Worm (Caenorhabditis elegans) whole organism, L4 larva: ENCODE results near the gene grl-2.

Source experiments
- D1046.2 ChIP-seq: fragments of 200-800 bp; sonication (Bioruptor generic); IDR thresholded peaks from 2 replicates; pipeline ENCODE4 v1.3.6; 2022; ENCODE audit warnings: missing genetic modification characterization, missing compliant biosample characterization
- F10B5.3 ChIP-seq: sonication (generic microtip); optimal IDR thresholded peaks from 2 replicates; lab custom pipeline; 2016; ENCODE audit warnings: mild to moderate bottlenecking, missing genetic modification characterization, missing compliant biosample characterization
- F26F4.8 ChIP-seq: fragments of 200-800 bp; sonication (Bioruptor generic); conservative IDR thresholded peaks from 2 replicates; pipeline ENCODE4 v1.3.6; 2022; ENCODE audit warnings: missing genetic modification characterization, missing compliant biosample characterization
- F37D6.2 ChIP-seq: sonication (generic microtip); optimal IDR thresholded peaks from 2 replicates; lab custom pipeline; 2016; ENCODE audit warnings: mild to moderate bottlenecking, missing genetic modification characterization, missing compliant biosample characterization
- ZK337.2 ChIP-seq: fragments of 200-800 bp; sonication (Bioruptor generic); IDR thresholded peaks from 2 replicates; pipeline ENCODE4 v1.3.6; 2022; ENCODE audit warnings: missing genetic modification reagents, missing genetic modification characterization, missing compliant biosample characterization
- ZK546.5 ChIP-seq, 2 experiments: sonication (generic microtip); optimal IDR thresholded peaks; 2 replicates each; lab custom pipeline; 2017; ENCODE audit warnings: missing biosample characterization in 2 of 2, missing genetic modification characterization in 2 of 2
- aly-2 ChIP-seq: sonication (generic microtip); optimal IDR thresholded peaks from 2 replicates; lab custom pipeline; 2018; ENCODE audit warnings: missing biosample characterization, missing genetic modification characterization
- ceh-44 ChIP-seq: fragments of 200-800 bp; sonication (Bioruptor generic); IDR thresholded peaks from 2 replicates; pipeline ENCODE4 v1.3.6; 2022; ENCODE audit warnings: missing genetic modification reagents, missing genetic modification characterization, missing compliant biosample characterization
- ceh-82 ChIP-seq: sonication (generic microtip); optimal IDR thresholded peaks from 2 replicates; lab custom pipeline; 2017; ENCODE audit warnings: missing biosample characterization, missing genetic modification characterization
- daf-16 ChIP-seq, 3 experiments: sonication (generic microtip); optimal IDR thresholded peaks; 2 replicates each; lab custom pipeline; 2016 to 2017; ENCODE audit warnings: missing genetic modification characterization in 3 of 3, missing genetic modification reagents in 3 of 3, mild to moderate bottlenecking in 2 of 3, missing compliant biosample characterization in 2 of 3, missing biosample characterization in 1 of 3, moderate library complexity in 1 of 3
- daf-8 ChIP-seq: fragments of 200-800 bp; sonication (Bioruptor generic); IDR thresholded peaks from 2 replicates; pipeline ENCODE4 v1.3.6; 2022; ENCODE audit warnings: missing genetic modification characterization, missing compliant biosample characterization
- dmd-6 ChIP-seq: fragments of 200-800 bp; sonication (Bioruptor generic); IDR thresholded peaks from 2 replicates; pipeline ENCODE4 v1.3.6; 2022; ENCODE audit warnings: missing genetic modification reagents, missing genetic modification characterization, missing compliant biosample characterization
- fkh-10 ChIP-seq: fragments of 150-350 bp; optimal IDR thresholded peaks from 2 replicates; lab custom pipeline; 2014; ENCODE audit warnings: missing biosample characterization, missing genetic modification reagents, missing genetic modification characterization
- hlh-30 ChIP-seq: sonication (generic microtip); optimal IDR thresholded peaks from 2 replicates; lab custom pipeline; 2017; ENCODE audit warnings: antibody characterized with exemption, mild to moderate bottlenecking, missing genetic modification characterization, missing compliant biosample characterization; ENCODE audit not compliant: insufficient read depth
- lin-1 ChIP-seq: fragments of 200-800 bp; sonication (Bioruptor generic); IDR thresholded peaks from 2 replicates; pipeline ENCODE4 v1.3.6; 2022; ENCODE audit warnings: missing genetic modification reagents, missing genetic modification characterization, missing compliant biosample characterization
- lin-29 ChIP-seq: fragments of 200-800 bp; sonication (Bioruptor generic); IDR thresholded peaks from 2 replicates; pipeline ENCODE4 v1.3.6; 2022; ENCODE audit warnings: missing genetic modification reagents, missing genetic modification characterization, missing compliant biosample characterization
- lsy-2 ChIP-seq, 2 experiments: fragments of 150-350 bp in 1 of 2; sonication (generic microtip) in 1 of 2; optimal IDR thresholded peaks; 2 replicates each; lab custom pipeline; 2014 to 2017; ENCODE audit warnings: missing biosample characterization in 2 of 2, missing genetic modification characterization in 2 of 2
- mes-2 ChIP-seq: sonication (generic microtip); optimal IDR thresholded peaks from 2 replicates; lab custom pipeline; 2016; ENCODE audit warnings: missing genotype, mild to moderate bottlenecking, missing genetic modification characterization, missing compliant biosample characterization; ENCODE audit not compliant: poor library complexity, severe bottlenecking
- mxl-2 ChIP-seq: fragments of 200-800 bp; sonication (Bioruptor generic); conservative IDR thresholded peaks from 2 replicates; pipeline ENCODE4 v1.3.6; 2022; ENCODE audit warnings: missing genetic modification reagents, missing genetic modification characterization, missing compliant biosample characterization
- mxl-3 ChIP-seq: fragments of 200-800 bp; sonication (Bioruptor generic); optimal IDR thresholded peaks from 2 replicates; lab custom pipeline; 2018; ENCODE audit warnings: mild to moderate bottlenecking, missing genetic modification characterization, missing compliant biosample characterization
- nhr-111 ChIP-seq: fragments of 200-800 bp; sonication (Bioruptor generic); optimal IDR thresholded peaks from 2 replicates; lab custom pipeline; 2018; ENCODE audit warnings: mild to moderate bottlenecking, missing genetic modification characterization, missing compliant biosample characterization
- nhr-237 ChIP-seq: sonication (generic microtip); optimal IDR thresholded peaks from 2 replicates; lab custom pipeline; 2017; ENCODE audit warnings: missing biosample characterization, missing genetic modification characterization
- nhr-28 ChIP-seq: fragments of 150-350 bp; optimal IDR thresholded peaks from 2 replicates; lab custom pipeline; 2014; ENCODE audit warnings: missing biosample characterization, missing genetic modification characterization
- nhr-42 ChIP-seq: fragments of 200-800 bp; sonication (Bioruptor generic); IDR thresholded peaks from 2 replicates; pipeline ENCODE4 v1.3.6; 2022; ENCODE audit warnings: missing genetic modification characterization, missing compliant biosample characterization
- nhr-48 ChIP-seq: sonication (generic microtip); optimal IDR thresholded peaks from 2 replicates; lab custom pipeline; 2016; ENCODE audit warnings: mild to moderate bottlenecking, missing genetic modification characterization, missing compliant biosample characterization
- nhr-77 ChIP-seq: fragments of 150-350 bp; optimal IDR thresholded peaks from 2 replicates; lab custom pipeline; 2014; ENCODE audit warnings: missing biosample characterization, missing genetic modification characterization
- php-3 ChIP-seq: fragments of 200-800 bp; sonication (Bioruptor generic); IDR thresholded peaks from 2 replicates; pipeline ENCODE4 v1.3.6; 2022; ENCODE audit warnings: missing genetic modification reagents, missing genetic modification characterization, missing compliant biosample characterization
- pqm-1 ChIP-seq: sonication (generic microtip); optimal IDR thresholded peaks from 2 replicates; lab custom pipeline; 2017; ENCODE audit warnings: missing biosample characterization, missing genetic modification characterization
- rbr-2 ChIP-seq: sonication (generic microtip); optimal IDR thresholded peaks from 2 replicates; lab custom pipeline; 2016; ENCODE audit warnings: missing genotype, missing genetic modification characterization, missing compliant biosample characterization
- sdz-12 ChIP-seq: fragments of 200-800 bp; sonication (Bioruptor generic); optimal IDR thresholded peaks from 2 replicates; lab custom pipeline; 2018; ENCODE audit warnings: mild to moderate bottlenecking, missing genetic modification characterization, missing compliant biosample characterization
- tra-1 ChIP-seq: fragments of 200-800 bp; sonication (Bioruptor generic); IDR thresholded peaks from 2 replicates; pipeline ENCODE4 v1.3.6; 2022; ENCODE audit warnings: missing genetic modification reagents, missing genetic modification characterization, missing compliant biosample characterization
- unc-62 ChIP-seq, 3 experiments: fragments of 150-350 bp in 1 of 3; sonication (generic microtip); optimal IDR thresholded peaks in 2 of 3; peaks in 1 of 3; 1 replicate in 1 of 3; 2 replicates in 2 of 3; lab custom pipeline; 2014 to 2017; ENCODE audit warnings: missing biosample characterization in 3 of 3, missing genetic modification characterization in 3 of 3, missing genetic modification reagents in 3 of 3, missing genotype in 1 of 3
- zfp-3 ChIP-seq: fragments of 200-800 bp; sonication (Bioruptor generic); conservative IDR thresholded peaks from 2 replicates; pipeline ENCODE4 v1.3.6; 2022; ENCODE audit warnings: missing genetic modification reagents, missing genetic modification characterization, missing compliant biosample characterization
- zip-2 ChIP-seq: fragments of 150-350 bp; optimal IDR thresholded peaks from 2 replicates; lab custom pipeline; 2014; ENCODE audit warnings: missing biosample characterization, missing genetic modification characterization
- ztf-7 ChIP-seq: fragments of 150-350 bp; optimal IDR thresholded peaks from 2 replicates; lab custom pipeline; 2014; ENCODE audit warnings: missing biosample characterization, missing genetic modification characterization

The grl-2 gene

ce11 chrV:12939434-12939833 lies 5.4 kb upstream of the grl-2 start, which contains the start of gene T16G1.5:
Gene T16G1.5 (minus strand): TSS chrV:12939552.
- TF ChIP-seq tra-1 (GFP tag; lab: Robert Waterston, UW) (no peak), daf-16 (GFP tag; optimal IDR thresholded peaks at IDR 0.05; lab: Kevin White, UChicago) (no peak), daf-16 (tag; optimal IDR thresholded peaks at IDR 0.05; lab: Kevin White, UChicago) (peak; percentile 76), zip-2 (tag; lab: Kevin White, UChicago) (peak; percentile 88), pqm-1 (peak; percentile 40), lin-29 (GFP tag; lab: Robert Waterston, UW) (no peak), nhr-28 (peak; percentile 58), aly-2 (tag; lab: Kevin White, UChicago) (no peak), nhr-237 (no peak), ceh-44 (GFP tag; lab: Robert Waterston, UW) (no peak), dmd-6 (GFP tag; lab: Robert Waterston, UW) (0 out of 2 replicates have a peak, but pooled peaks have one; percentile 23), nhr-42 (GFP tag; lab: Robert Waterston, UW) (no peak), mxl-3 (no peak), lin-1 (GFP tag; lab: Robert Waterston, UW) (no peak), nhr-48 (tag; lab: Kevin White, UChicago) (no peak), php-3 (GFP tag; lab: Robert Waterston, UW) (no peak), daf-8 (no peak), ztf-7 (tag; lab: Kevin White, UChicago) (no peak), nhr-77 (peak; percentile 36), D1046.2 (GFP tag; lab: Robert Waterston, UW) (no peak)

- no peak for TF ChIP-seq mes-2 (tag; lab: Kevin White, UChicago)
- TF ChIP-seq F37D6.2 (tag; lab: Kevin White, UChicago), result no peak
- TF ChIP-seq ceh-44 (GFP tag; lab: Robert Waterston, UW), result no peak
- TF ChIP-seq nhr-48 (tag; lab: Kevin White, UChicago), result no peak
- no peak for TF ChIP-seq sdz-12
- TF ChIP-seq zfp-3 (GFP tag; lab: Robert Waterston, UW), result no peak
- TF ChIP-seq nhr-237, result no peak
- peak; percentile 11 for TF ChIP-seq nhr-28
- no peak for TF ChIP-seq mxl-2 (GFP tag; lab: Robert Waterston, UW)
- no peak for TF ChIP-seq daf-16 (GFP tag; optimal IDR thresholded peaks at IDR 0.05; lab: Kevin White, UChicago)
- TF ChIP-seq daf-16 (tag; optimal IDR thresholded peaks at IDR 0.05; lab: Kevin White, UChicago), result peak; percentile 51
- TF ChIP-seq fkh-10 (GFP tag; lab: Kevin White, UChicago), result no peak
- TF ChIP-seq ztf-7 (tag; lab: Kevin White, UChicago), result no peak
- TF ChIP-seq F26F4.8, result no peak
- TF ChIP-seq F10B5.3 (tag; lab: Kevin White, UChicago), result no peak
- TF ChIP-seq ceh-82 (tag; lab: Kevin White, UChicago), result no peak
- TF ChIP-seq lsy-2 (tag; optimal IDR thresholded peaks at IDR 0.05; lab: Kevin White, UChicago), result no peak
- TF ChIP-seq ZK337.2, result no peak
- TF ChIP-seq hlh-30 (tag; lab: Kevin White, UChicago), result peak; percentile 46
Measured at ce11 chrV:12941797-12942474, 2.9 kb upstream of the grl-2 start, which contains the start of gene T16G1.4. Gene T16G1.4 (minus strand): TSS chrV:12941847.

ce11 chrV:12943399-12943798 lies 1.5 kb upstream of the grl-2 start:
- TF ChIP-seq ZK546.5 (tag; optimal IDR thresholded peaks at IDR 0.05; lab: Kevin White, UChicago) (no peak), unc-62 (GFP tag; optimal IDR thresholded peaks at IDR 0.05 in 1 of 2; lab: Kevin White, UChicago) (peak in 1 of 2 experiments; percentile 92), unc-62 (tag; optimal IDR thresholded peaks at IDR 0.05; lab: Kevin White, UChicago) (no peak), rbr-2 (no peak), nhr-111 (no peak)
- TF ChIP-seq, all 104 proteins: peak for 1
